Worm (Caenorhabditis elegans): ENCODE measurements around the gene sqv-4.

DNA sequence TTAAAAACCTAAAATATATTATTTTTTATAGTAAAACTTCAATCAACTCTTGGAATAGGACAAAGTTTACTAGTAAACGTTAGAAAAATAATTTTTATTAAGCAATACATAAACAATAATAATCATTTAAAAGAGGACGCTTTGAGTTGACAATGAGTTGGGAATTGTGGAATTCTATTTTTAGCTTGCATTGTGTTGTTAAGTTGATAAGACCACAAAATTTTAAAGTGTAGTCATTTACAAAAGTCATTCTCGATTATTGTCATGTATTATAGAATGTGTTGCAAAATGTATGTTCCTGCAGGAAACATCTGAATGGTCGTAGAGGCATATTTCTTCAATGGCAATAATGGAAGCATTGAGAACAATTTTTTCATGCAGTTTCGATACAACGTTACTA lies 49.7 kb upstream of the sqv-4 start:
- TF ChIP-seq F13C5.2 (tag; optimal IDR thresholded peaks at IDR 0.05): no peak
- TF ChIP-seq ceh-36 (tag; optimal IDR thresholded peaks at IDR 0.05): no peak
- TF ChIP-seq ama-1 (optimal IDR thresholded peaks at IDR 0.05): no peak
- TF ChIP-seq flt-1 (GFP tag; IDR thresholded peaks at IDR 0.05): no peak
- no peak for TF ChIP-seq pes-1 (GFP tag; IDR thresholded peaks at IDR 0.05)

Data from whole organism, early embryonic.